Worm (Caenorhabditis elegans) whole organism, late embryonic: ENCODE measurements around the gene srd-42.

Experiments
- C38D4.7 ChIP-seq: fragments of 200-800 bp; sonication (Bioruptor generic); optimal IDR thresholded peaks from 2 replicates; lab custom pipeline; 2018; ENCODE audit warnings: mild to moderate bottlenecking, missing genetic modification characterization, moderate library complexity, missing compliant biosample characterization
- T23F11.4 ChIP-seq: fragments of 200-800 bp; sonication (Bioruptor generic); optimal IDR thresholded peaks from 2 replicates; lab custom pipeline; 2018; ENCODE audit warnings: mild to moderate bottlenecking, missing genetic modification characterization, missing compliant biosample characterization
- ahr-1 ChIP-seq: sonication (generic microtip); optimal IDR thresholded peaks from 2 replicates; lab custom pipeline; 2016; ENCODE audit warnings: missing genetic modification characterization, missing compliant biosample characterization
- ama-1 ChIP-seq: fragments of 150-350 bp; optimal IDR thresholded peaks from 2 replicates; lab custom pipeline; 2014
- ceh-19 ChIP-seq: fragments of 200-800 bp; sonication (Bioruptor generic); optimal IDR thresholded peaks from 2 replicates; lab custom pipeline; 2018; ENCODE audit warnings: mild to moderate bottlenecking, missing genetic modification characterization, missing compliant biosample characterization
- ceh-2 ChIP-seq: sonication (generic microtip); optimal IDR thresholded peaks from 2 replicates; lab custom pipeline; 2016; ENCODE audit warnings: missing genotype, missing genetic modification characterization, missing compliant biosample characterization
- ceh-22 ChIP-seq: sonication (generic microtip); optimal IDR thresholded peaks from 2 replicates; lab custom pipeline; 2017; ENCODE audit warnings: missing biosample characterization, missing genetic modification characterization
- ceh-30 ChIP-seq: fragments of 150-350 bp; optimal IDR thresholded peaks from 2 replicates; lab custom pipeline; 2014; ENCODE audit warnings: missing biosample characterization, missing genetic modification characterization
- ceh-34 ChIP-seq: sonication (generic microtip); optimal IDR thresholded peaks from 2 replicates; lab custom pipeline; 2016; ENCODE audit warnings: mild to moderate bottlenecking, missing genetic modification characterization, missing compliant biosample characterization
- ceh-48 ChIP-seq: sonication (generic microtip); optimal IDR thresholded peaks from 2 replicates; lab custom pipeline; 2016; ENCODE audit warnings: missing genetic modification characterization, inconsistent platforms, missing compliant biosample characterization
- ceh-6 ChIP-seq: fragments of 200-800 bp; sonication (Bioruptor generic); optimal IDR thresholded peaks from 2 replicates; lab custom pipeline; 2018; ENCODE audit warnings: mild to moderate bottlenecking, missing genetic modification characterization, missing compliant biosample characterization
- ceh-9 ChIP-seq: sonication (generic microtip); optimal IDR thresholded peaks from 2 replicates; lab custom pipeline; 2016; ENCODE audit warnings: mild to moderate bottlenecking, missing genetic modification characterization, inconsistent platforms, missing compliant biosample characterization
- che-1 ChIP-seq: sonication (generic microtip); optimal IDR thresholded peaks from 2 replicates; lab custom pipeline; 2016; ENCODE audit warnings: mild to moderate bottlenecking, missing genetic modification characterization, missing compliant biosample characterization
- ets-4 ChIP-seq: sonication (generic microtip); optimal IDR thresholded peaks from 2 replicates; lab custom pipeline; 2016; ENCODE audit warnings: missing genetic modification characterization, missing compliant biosample characterization
- fkh-10 ChIP-seq: fragments of 150-350 bp; optimal IDR thresholded peaks from 2 replicates; lab custom pipeline; 2014; ENCODE audit warnings: missing biosample characterization, missing genetic modification reagents, missing genetic modification characterization
- fkh-6 ChIP-seq: sonication (generic microtip); optimal IDR thresholded peaks from 2 replicates; lab custom pipeline; 2016; ENCODE audit warnings: missing genetic modification characterization, missing compliant biosample characterization
- gmeb-2 ChIP-seq: sonication (generic microtip); optimal IDR thresholded peaks from 2 replicates; lab custom pipeline; 2016; ENCODE audit warnings: missing genetic modification characterization, inconsistent platforms, missing compliant biosample characterization
- hlh-13 ChIP-seq: fragments of 200-800 bp; sonication (Bioruptor generic); optimal IDR thresholded peaks from 2 replicates; lab custom pipeline; 2018; ENCODE audit warnings: mild to moderate bottlenecking, missing genetic modification characterization, missing compliant biosample characterization
- hlh-15 ChIP-seq: sonication (generic microtip); optimal IDR thresholded peaks from 2 replicates; lab custom pipeline; 2016; ENCODE audit warnings: missing genetic modification characterization, missing compliant biosample characterization
- hlh-30 ChIP-seq: sonication (generic microtip); optimal IDR thresholded peaks from 2 replicates; lab custom pipeline; 2017; ENCODE audit warnings: antibody characterized with exemption, missing genetic modification characterization, missing compliant biosample characterization; ENCODE audit not compliant: insufficient read depth
- hlh-6 ChIP-seq: sonication (generic microtip); optimal IDR thresholded peaks from 2 replicates; lab custom pipeline; 2016; ENCODE audit warnings: missing genotype, missing genetic modification characterization, missing compliant biosample characterization
- hlh-8 ChIP-seq: sonication (generic microtip); optimal IDR thresholded peaks from 2 replicates; lab custom pipeline; 2016; ENCODE audit warnings: missing genotype, missing genetic modification characterization, missing compliant biosample characterization
- mec-3 ChIP-seq: sonication (generic microtip); optimal IDR thresholded peaks from 2 replicates; lab custom pipeline; 2016; ENCODE audit warnings: borderline replicate concordance, missing genetic modification characterization, missing compliant biosample characterization
- npax-4 ChIP-seq: sonication (generic microtip); optimal IDR thresholded peaks from 2 replicates; lab custom pipeline; 2016; ENCODE audit warnings: missing genetic modification characterization, missing compliant biosample characterization
- pag-3 ChIP-seq: sonication (generic microtip); optimal IDR thresholded peaks from 2 replicates; lab custom pipeline; 2016; ENCODE audit warnings: missing compliant biosample characterization, missing genetic modification characterization, borderline replicate concordance
- pat-9 ChIP-seq: fragments of 200-800 bp; sonication (Bioruptor generic); optimal IDR thresholded peaks from 2 replicates; lab custom pipeline; 2018; ENCODE audit warnings: mild to moderate bottlenecking, missing genetic modification characterization, moderate library complexity, missing compliant biosample characterization
- pax-1 ChIP-seq: fragments of 150-350 bp; optimal IDR thresholded peaks from 2 replicates; lab custom pipeline; 2014; ENCODE audit warnings: missing biosample characterization, missing genetic modification characterization
- pha-4 ChIP-seq: fragments of 150-350 bp; optimal IDR thresholded peaks from 2 replicates; lab custom pipeline; 2018; ENCODE audit warnings: missing biosample characterization, missing genetic modification reagents, missing genetic modification characterization
- pqm-1 ChIP-seq: sonication (generic microtip); optimal IDR thresholded peaks from 2 replicates; lab custom pipeline; 2016; ENCODE audit warnings: missing genetic modification characterization, missing compliant biosample characterization
- pros-1 ChIP-seq: fragments of 150-350 bp; optimal IDR thresholded peaks from 2 replicates; lab custom pipeline; 2014; ENCODE audit warnings: missing biosample characterization, missing genetic modification reagents, missing genetic modification characterization
- ref-2 ChIP-seq: sonication (generic microtip); optimal IDR thresholded peaks from 2 replicates; lab custom pipeline; 2016; ENCODE audit warnings: missing genetic modification characterization, missing compliant biosample characterization
- sox-4 ChIP-seq: sonication (generic microtip); optimal IDR thresholded peaks from 2 replicates; lab custom pipeline; 2017; ENCODE audit warnings: mild to moderate bottlenecking, missing genetic modification characterization, inconsistent platforms, missing compliant biosample characterization
- syd-9 ChIP-seq: sonication (generic microtip); optimal IDR thresholded peaks from 2 replicates; lab custom pipeline; 2016; ENCODE audit warnings: mild to moderate bottlenecking, missing genetic modification characterization, moderate library complexity, missing compliant biosample characterization
- tbx-2 ChIP-seq: sonication (generic microtip); optimal IDR thresholded peaks from 2 replicates; lab custom pipeline; 2016; ENCODE audit warnings: missing genetic modification characterization, missing compliant biosample characterization
- ttx-3 ChIP-seq: sonication (generic microtip); optimal IDR thresholded peaks from 2 replicates; lab custom pipeline; 2016; ENCODE audit warnings: missing genetic modification reagents, missing genetic modification characterization, missing compliant biosample characterization
- unc-3 ChIP-seq, 2 experiments: fragments of 200-800 bp in 1 of 2; sonication (Bioruptor generic) in 1 of 2; sonication (generic microtip) in 1 of 2; conservative IDR thresholded peaks in 1 of 2; optimal IDR thresholded peaks in 1 of 2; 2 replicates each; pipeline versions ENCODE4 v1.3.6 to Lab custom; 2016 to 2022; ENCODE audit warnings: missing compliant biosample characterization in 2 of 2, missing genetic modification characterization in 2 of 2, missing genetic modification reagents in 1 of 2
- unc-55 ChIP-seq: sonication (generic microtip); optimal IDR thresholded peaks from 2 replicates; lab custom pipeline; 2017; ENCODE audit warnings: missing biosample characterization, missing genetic modification reagents, missing genetic modification characterization
- unc-86 ChIP-seq: sonication (generic microtip); optimal IDR thresholded peaks from 2 replicates; lab custom pipeline; 2016; ENCODE audit warnings: missing genetic modification characterization, missing compliant biosample characterization
- zip-5 ChIP-seq: sonication (generic microtip); optimal IDR thresholded peaks from 2 replicates; lab custom pipeline; 2016; ENCODE audit warnings: missing genetic modification characterization, missing compliant biosample characterization

Gene srd-42

DNA sequence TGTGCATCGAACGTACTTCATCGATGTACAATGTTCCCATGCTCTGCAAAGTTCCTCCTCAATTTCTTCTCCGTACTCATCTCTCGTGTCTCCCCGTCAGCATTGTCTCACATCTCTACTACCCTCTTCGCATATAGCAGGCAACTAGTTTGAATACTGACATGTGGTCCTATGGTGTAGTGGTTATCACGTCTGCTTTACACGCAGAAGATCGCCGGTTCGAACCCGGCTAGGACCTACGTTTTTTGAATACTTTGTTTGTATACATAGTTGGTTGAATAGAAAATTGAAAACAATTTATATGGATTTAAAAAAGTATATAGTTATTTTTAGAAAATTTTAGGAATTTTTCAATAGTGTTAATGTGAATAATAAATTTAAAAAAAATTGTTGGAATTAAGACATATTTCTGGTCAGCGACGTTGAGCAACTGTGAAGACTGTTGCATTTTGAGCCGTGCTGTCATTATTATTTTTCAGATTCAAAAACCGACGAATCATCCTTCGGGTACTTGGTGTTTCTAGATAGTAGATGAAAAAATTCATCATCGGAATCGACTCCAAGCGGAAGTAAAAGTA is 3.7 kb upstream of the srd-42 start (continued):
- peak; percentile 94 for TF ChIP-seq gmeb-2
- TF ChIP-seq ceh-19 (GFP tag; lab: Kevin White, UChicago): peak; percentile 90
- TF ChIP-seq sox-4 (tag; lab: Kevin White, UChicago): peak; percentile 89
- peak; percentile 91 for TF ChIP-seq ttx-3 (tag; lab: Kevin White, UChicago)
- peak; percentile 82 for TF ChIP-seq hlh-13 (GFP tag; lab: Kevin White, UChicago)
- peak; percentile 54 for TF ChIP-seq ceh-30 (tag; lab: Kevin White, UChicago)
- TF ChIP-seq ahr-1 (tag; lab: Kevin White, UChicago): peak; percentile 86
- peak; percentile 89 for TF ChIP-seq hlh-6 (tag; lab: Kevin White, UChicago)
- TF ChIP-seq npax-4 (tag; lab: Kevin White, UChicago): peak; percentile 91
- peak; percentile 77 for TF ChIP-seq ceh-9 (tag; lab: Kevin White, UChicago)
- peak; percentile 71 for TF ChIP-seq hlh-30 (tag; lab: Kevin White, UChicago)
- TF ChIP-seq pax-1: no peak
- no peak for TF ChIP-seq mec-3
- peak; percentile 80 for TF ChIP-seq ceh-48 (tag; lab: Kevin White, UChicago)
- TF ChIP-seq ama-1 (lab: Kevin White, UChicago): no peak
- TF ChIP-seq zip-5 (tag; lab: Kevin White, UChicago): peak; percentile 67
- TF ChIP-seq che-1 (tag; lab: Kevin White, UChicago): peak; percentile 91
- no peak for TF ChIP-seq ceh-22 (tag; lab: Kevin White, UChicago)

DNA sequence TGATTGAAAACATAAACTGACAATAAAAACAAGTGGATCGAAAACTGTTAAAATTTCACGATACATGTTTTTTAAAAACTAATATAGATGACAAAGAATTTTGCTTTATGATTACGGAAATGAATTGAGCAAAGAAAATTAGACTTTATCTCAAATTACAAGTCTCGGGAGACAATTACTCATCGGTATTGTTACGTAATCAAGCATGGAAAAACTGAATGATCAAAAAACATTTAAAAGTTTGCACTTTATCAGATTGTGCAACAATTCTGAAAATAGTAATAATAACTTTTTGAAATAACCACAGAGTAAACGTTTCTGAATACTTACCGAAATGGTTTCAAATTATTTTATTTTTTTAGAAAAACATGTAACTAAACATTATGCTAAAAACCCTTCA is 2.5 kb upstream of the srd-42 start, which contains the start of gene srd-43:
TSS of gene srd-43 (minus strand) at position 66 of the 400 bp plus-strand sequence.
- TF ChIP-seq unc-3 (GFP tag; conservative IDR thresholded peaks at IDR 0.05; lab: Robert Waterston, UW) (no peak), unc-3 (tag; optimal IDR thresholded peaks at IDR 0.05; lab: Kevin White, UChicago) (no peak), ref-2 (tag; lab: Kevin White, UChicago) (no peak), tbx-2 (tag; lab: Kevin White, UChicago) (no peak), hlh-8 (tag; lab: Kevin White, UChicago) (no peak), gmeb-2 (no peak), ceh-34 (no peak), pha-4 (tag; lab: Kevin White, UChicago) (no peak), T23F11.4 (GFP tag; lab: Kevin White, UChicago) (no peak), syd-9 (tag; lab: Kevin White, UChicago) (no peak), hlh-15 (tag; lab: Kevin White, UChicago) (no peak), ceh-2 (tag; lab: Kevin White, UChicago) (no peak), pag-3 (tag; lab: Kevin White, UChicago) (no peak), hlh-6 (tag; lab: Kevin White, UChicago) (no peak), ceh-48 (tag; lab: Kevin White, UChicago) (no peak), ceh-19 (GFP tag; lab: Kevin White, UChicago) (no peak), fkh-10 (GFP tag; lab: Kevin White, UChicago) (no peak), pqm-1 (tag; lab: Kevin White, UChicago) (no peak), pros-1 (tag; lab: Kevin White, UChicago) (no peak)
- TF ChIP-seq, all 69 proteins: peak for 0

DNA sequence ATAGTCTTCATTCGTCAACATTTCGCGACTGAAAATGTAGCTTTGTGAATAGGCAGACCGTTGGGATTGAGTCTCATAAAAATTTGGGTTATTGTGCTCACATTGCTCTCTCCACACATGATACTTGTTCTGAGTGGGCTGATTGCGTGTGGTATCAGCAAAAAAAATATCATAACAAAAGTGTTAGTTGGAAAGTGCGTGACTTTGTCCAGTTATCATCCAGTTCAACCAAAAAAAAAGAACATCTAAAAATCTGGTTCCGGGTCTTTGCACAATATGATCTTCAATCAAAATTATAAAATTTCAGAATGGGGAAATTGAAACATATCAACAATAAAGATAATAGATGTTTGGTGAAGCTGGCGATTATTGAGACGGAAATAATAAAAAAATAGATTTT is 2.8 kb downstream of the srd-42 start, which contains the start of gene srd-39:
TSS of gene srd-39 (minus strand) at position 101 of the 400 bp plus-strand sequence.
- no peak for TF ChIP-seq ets-4 (tag; lab: Kevin White, UChicago)

DNA sequence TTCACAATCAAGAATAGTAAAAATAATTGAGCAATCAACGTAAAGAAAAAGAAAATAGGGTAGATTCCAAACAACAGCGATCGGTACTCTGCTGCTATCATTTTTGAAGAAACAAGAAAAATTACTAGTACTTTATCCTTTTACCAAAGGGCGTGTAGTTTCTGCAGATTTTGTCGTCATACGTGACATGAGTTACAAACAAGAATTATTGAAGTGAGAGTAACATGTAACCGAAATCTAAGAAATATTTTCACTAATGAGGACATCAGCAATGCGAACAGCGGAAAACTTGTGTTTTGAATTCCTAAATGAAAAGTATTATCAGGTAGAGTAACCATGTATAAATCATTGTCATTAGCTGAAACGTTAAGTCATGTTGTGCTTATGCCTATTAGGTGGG is 8.6 kb downstream of the srd-42 start, which contains the start of gene srd-36:
TSS of gene srd-36 (minus strand) at position 101 of the 400 bp plus-strand sequence.
- TF ChIP-seq fkh-6 (tag; lab: Kevin White, UChicago): no peak
- no peak for TF ChIP-seq unc-86 (tag; lab: Kevin White, UChicago)
- no peak for TF ChIP-seq ceh-48 (tag; lab: Kevin White, UChicago)
- TF ChIP-seq unc-55 (GFP tag; lab: Kevin White, UChicago): no peak
- TF ChIP-seq sox-4 (tag; lab: Kevin White, UChicago): no peak
- TF ChIP-seq ceh-6: no peak
- TF ChIP-seq C38D4.7 (GFP tag; lab: Kevin White, UChicago): no peak
- TF ChIP-seq zip-5 (tag; lab: Kevin White, UChicago): no peak
- no peak for TF ChIP-seq ceh-30 (tag; lab: Kevin White, UChicago)
- TF ChIP-seq pat-9 (tag; lab: Kevin White, UChicago): no peak
